Worm (Caenorhabditis elegans) whole organism, L4/young adult: ENCODE data around the gene H19J13.2.

Experiments used
- W03F9.2 ChIP-seq: fragments of 150-350 bp; optimal IDR thresholded peaks from 2 replicates; lab custom pipeline; 2014; ENCODE audit warnings: missing biosample characterization, missing genetic modification characterization
- him-1 ChIP-seq: sonication (generic microtip); optimal IDR thresholded peaks from 2 replicates; lab custom pipeline; 2016; ENCODE audit warnings: missing genotype, missing genetic modification reagents, missing genetic modification characterization, missing compliant biosample characterization

- TF ChIP-seq W03F9.2 (tag; lab: Kevin White, UChicago) (no peak), him-1 (tag; lab: Kevin White, UChicago) (no peak)
Measured at ce11 chrX:12294263-12294662, 20.5 kb upstream of the H19J13.2 start, which contains the start of gene W06D11.1.
